Worm (Caenorhabditis elegans) whole organism, L2 larva: ENCODE results near the gene spp-6.

ENCODE experiments used
- C34F6.9 ChIP-seq: fragments of 150-350 bp; optimal IDR thresholded peaks from 2 replicates; lab custom pipeline; 2014; ENCODE audit warnings: missing biosample characterization, missing genetic modification characterization
- F13H6.1 ChIP-seq: sonication (generic microtip); optimal IDR thresholded peaks from 2 replicates; lab custom pipeline; 2016; ENCODE audit warnings: missing genetic modification characterization, missing compliant biosample characterization
- R02D3.7 ChIP-seq: fragments of 150-350 bp; optimal IDR thresholded peaks from 2 replicates; lab custom pipeline; 2014; ENCODE audit warnings: missing biosample characterization, missing genetic modification characterization
- Y55F3AM.14 ChIP-seq: fragments of 200-800 bp; sonication (Bioruptor generic); optimal IDR thresholded peaks from 2 replicates; lab custom pipeline; 2018; ENCODE audit warnings: mild to moderate bottlenecking, missing genetic modification characterization, missing compliant biosample characterization
- ZK546.5 ChIP-seq: sonication (generic microtip); optimal IDR thresholded peaks from 2 replicates; lab custom pipeline; 2017; ENCODE audit warnings: missing biosample characterization, missing genetic modification characterization
- blmp-1 ChIP-seq: sonication (generic microtip); optimal IDR thresholded peaks from 2 replicates; lab custom pipeline; 2017; ENCODE audit warnings: missing genetic modification characterization, mild to moderate bottlenecking, missing compliant biosample characterization, antibody characterized with exemption, moderate library complexity; ENCODE audit not compliant: insufficient read depth
- ceh-82 ChIP-seq: fragments of 150-350 bp; optimal IDR thresholded peaks from 2 replicates; lab custom pipeline; 2014; ENCODE audit warnings: missing biosample characterization, missing genetic modification characterization
- crh-2 ChIP-seq: sonication (generic microtip); optimal IDR thresholded peaks from 2 replicates; lab custom pipeline; 2017; ENCODE audit warnings: missing biosample characterization, missing genetic modification characterization
- egl-27 ChIP-seq: sonication (generic microtip); optimal IDR thresholded peaks from 3 replicates; lab custom pipeline; 2017; ENCODE audit warnings: missing biosample characterization, missing genetic modification reagents, missing genetic modification characterization
- elt-1 ChIP-seq: fragments of 150-350 bp; optimal IDR thresholded peaks from 2 replicates; lab custom pipeline; 2014; ENCODE audit warnings: missing biosample characterization, missing genetic modification characterization
- elt-3 ChIP-seq: sonication (generic microtip); optimal IDR thresholded peaks from 2 replicates; lab custom pipeline; 2017; ENCODE audit warnings: missing biosample characterization, missing genetic modification characterization
- fos-1 ChIP-seq: fragments of 150-350 bp; optimal IDR thresholded peaks from 2 replicates; lab custom pipeline; 2014; ENCODE audit warnings: missing biosample characterization, missing genetic modification characterization
- gmeb-1 ChIP-seq: fragments of 150-350 bp; optimal IDR thresholded peaks from 2 replicates; lab custom pipeline; 2014; ENCODE audit warnings: missing biosample characterization, missing genetic modification characterization
- lin-11 ChIP-seq: fragments of 150-350 bp; sonication (generic microtip); optimal IDR thresholded peaks from 2 replicates; lab custom pipeline; 2014; ENCODE audit warnings: missing biosample characterization, missing genetic modification characterization, inconsistent platforms, mixed read lengths
- lin-13 ChIP-seq: fragments of 150-350 bp; optimal IDR thresholded peaks from 2 replicates; lab custom pipeline; 2014; ENCODE audit warnings: missing biosample characterization, missing genetic modification reagents, missing genetic modification characterization
- lin-39 ChIP-seq: fragments of 150-350 bp; optimal IDR thresholded peaks from 2 replicates; lab custom pipeline; 2014; ENCODE audit warnings: missing biosample characterization, missing genetic modification reagents, missing genetic modification characterization
- lsy-2 ChIP-seq, 2 experiments: fragments of 150-350 bp in 1 of 2; sonication (generic microtip) in 1 of 2; optimal IDR thresholded peaks; 2 replicates each; lab custom pipeline; 2014 to 2017; ENCODE audit warnings: missing biosample characterization in 2 of 2, missing genetic modification characterization in 2 of 2
- mab-5 ChIP-seq: fragments of 150-350 bp; optimal IDR thresholded peaks from 2 replicates; lab custom pipeline; 2014; ENCODE audit warnings: missing biosample characterization, missing genetic modification characterization
- mbf-1 ChIP-seq: sonication (generic microtip); optimal IDR thresholded peaks from 2 replicates; lab custom pipeline; 2017; ENCODE audit warnings: missing biosample characterization, missing genetic modification characterization
- mdl-1 ChIP-seq, 2 experiments: fragments of 150-350 bp in 1 of 2; sonication (generic microtip) in 1 of 2; optimal IDR thresholded peaks; 2 replicates each; lab custom pipeline; 2017; ENCODE audit warnings: missing biosample characterization in 2 of 2, missing genetic modification characterization in 2 of 2
- nhr-10 ChIP-seq: sonication (generic microtip); optimal IDR thresholded peaks from 2 replicates; lab custom pipeline; 2017; ENCODE audit warnings: missing biosample characterization, missing genetic modification characterization
- nhr-129 ChIP-seq: fragments of 150-350 bp; optimal IDR thresholded peaks from 2 replicates; lab custom pipeline; 2014; ENCODE audit warnings: missing biosample characterization, missing genetic modification characterization
- nhr-21 ChIP-seq: fragments of 150-350 bp; optimal IDR thresholded peaks from 2 replicates; lab custom pipeline; 2014; ENCODE audit warnings: missing biosample characterization, missing genetic modification characterization
- nhr-23 ChIP-seq: fragments of 150-350 bp; optimal IDR thresholded peaks from 2 replicates; lab custom pipeline; 2014; ENCODE audit warnings: missing biosample characterization, missing genetic modification reagents, missing genetic modification characterization
- nhr-237 ChIP-seq: fragments of 150-350 bp; optimal IDR thresholded peaks from 2 replicates; lab custom pipeline; 2014; ENCODE audit warnings: missing biosample characterization, missing genetic modification characterization
- nhr-25 ChIP-seq: fragments of 150-350 bp; sonication (generic microtip); optimal IDR thresholded peaks from 3 replicates; lab custom pipeline; 2014; ENCODE audit warnings: missing biosample characterization, missing genetic modification characterization
- nhr-6 ChIP-seq: fragments of 150-350 bp; optimal IDR thresholded peaks from 2 replicates; lab custom pipeline; 2014; ENCODE audit warnings: missing biosample characterization, missing genetic modification characterization
- nhr-77 ChIP-seq: fragments of 150-350 bp; optimal IDR thresholded peaks from 2 replicates; lab custom pipeline; 2014; ENCODE audit warnings: missing biosample characterization, missing genetic modification characterization
- sem-4 ChIP-seq: fragments of 150-350 bp; optimal IDR thresholded peaks from 2 replicates; lab custom pipeline; 2014; ENCODE audit warnings: missing biosample characterization, missing genetic modification reagents, missing genetic modification characterization
- sma-3 ChIP-seq: sonication (generic microtip); optimal IDR thresholded peaks from 2 replicates; lab custom pipeline; 2016; ENCODE audit warnings: missing genetic modification reagents, missing genetic modification characterization, missing compliant biosample characterization
- sma-9 ChIP-seq, 2 experiments: fragments of 150-350 bp in 1 of 2; sonication (generic microtip) in 1 of 2; optimal IDR thresholded peaks; 2 replicates each; lab custom pipeline; 2014 to 2016; ENCODE audit warnings: missing genetic modification characterization in 2 of 2, mild to moderate bottlenecking in 1 of 2, missing biosample characterization in 1 of 2, missing compliant biosample characterization in 1 of 2, missing genetic modification reagents in 1 of 2, moderate library complexity in 1 of 2
- snpc-4 ChIP-seq: fragments of 150-350 bp; optimal IDR thresholded peaks from 2 replicates; lab custom pipeline; 2014; ENCODE audit warnings: missing biosample characterization, missing genetic modification characterization
- unc-39 ChIP-seq: fragments of 150-350 bp; optimal IDR thresholded peaks from 2 replicates; lab custom pipeline; 2014; ENCODE audit warnings: missing biosample characterization, missing genetic modification characterization
- unc-62 ChIP-seq: fragments of 150-350 bp; optimal IDR thresholded peaks from 2 replicates; lab custom pipeline; 2014; ENCODE audit warnings: missing biosample characterization, missing genetic modification reagents, missing genetic modification characterization
- ztf-1 ChIP-seq: fragments of 200-800 bp; sonication (Bioruptor generic); conservative IDR thresholded peaks from 2 replicates; pipeline ENCODE4 v1.3.6; 2022; ENCODE audit warnings: missing genetic modification characterization, missing compliant biosample characterization
- ztf-11 ChIP-seq: sonication (generic microtip); optimal IDR thresholded peaks from 2 replicates; lab custom pipeline; 2017; ENCODE audit warnings: missing biosample characterization, missing genetic modification characterization

The spp-6 gene

ce11 chrX:7318639-7319038 lies 1.5 kb downstream of the spp-6 start, which contains the start of gene spp-4:
spp-4 (minus strand) TSS chrX:7318756.
- peak; percentile 27 for TF ChIP-seq sma-9 (GFP tag; optimal IDR thresholded peaks at IDR 0.05; lab: Kevin White, UChicago)
- no peak for TF ChIP-seq sma-9 (tag; optimal IDR thresholded peaks at IDR 0.05; lab: Kevin White, UChicago)
- no peak for TF ChIP-seq nhr-77
- TF ChIP-seq elt-3 (tag; lab: Kevin White, UChicago): no peak
- no peak for TF ChIP-seq ztf-11
- TF ChIP-seq sem-4 (tag; lab: Kevin White, UChicago): no peak
- TF ChIP-seq fos-1 (tag; lab: Kevin White, UChicago): peak; percentile 3
- no peak for TF ChIP-seq ztf-1 (GFP tag; lab: Robert Waterston, UW)
- TF ChIP-seq snpc-4 (tag; lab: Kevin White, UChicago): no peak

ce11 chrX:7320115-7320711 lies 3.1 kb downstream of the spp-6 start, which contains the start of gene spp-5:
spp-5 (minus strand) TSS chrX:7320354.
- peak; percentile 67 for TF ChIP-seq crh-2 (tag; lab: Kevin White, UChicago)
- peak; percentile 54 for TF ChIP-seq gmeb-1
- peak; percentile 20 for TF ChIP-seq nhr-129 (tag; lab: Kevin White, UChicago)
- peak in 1 of 2 experiments; percentile 1 for TF ChIP-seq lsy-2 (tag; optimal IDR thresholded peaks at IDR 0.05; lab: Kevin White, UChicago)
- TF ChIP-seq sma-9 (GFP tag; optimal IDR thresholded peaks at IDR 0.05; lab: Kevin White, UChicago): peak; percentile 37
- no peak for TF ChIP-seq sma-9 (tag; optimal IDR thresholded peaks at IDR 0.05; lab: Kevin White, UChicago)
- no peak for TF ChIP-seq nhr-23 (tag; lab: Kevin White, UChicago)
- TF ChIP-seq egl-27 (tag; lab: Kevin White, UChicago): no peak
- TF ChIP-seq fos-1 (tag; lab: Kevin White, UChicago): peak; percentile 71
- peak; percentile 65 for TF ChIP-seq F13H6.1 (tag; lab: Kevin White, UChicago)

ce11 chrX:7322323-7322722 lies 5.2 kb downstream of the spp-6 start, which contains the start of gene T08A9.13:
T08A9.13 (minus strand) TSS chrX:7322423.
- TF ChIP-seq C34F6.9: no peak

ce11 chrX:7323604-7324003 lies 6.5 kb downstream of the spp-6 start:
- TF ChIP-seq sem-4 (tag; lab: Kevin White, UChicago) (no peak), mbf-1 (tag; lab: Kevin White, UChicago) (no peak), nhr-129 (tag; lab: Kevin White, UChicago) (peak; percentile 24), nhr-10 (tag; lab: Kevin White, UChicago) (peak; percentile 34), ZK546.5 (no peak), lin-13 (GFP tag; lab: Kevin White, UChicago) (no peak), nhr-23 (tag; lab: Kevin White, UChicago) (no peak), crh-2 (tag; lab: Kevin White, UChicago) (peak; percentile 23), unc-62 (GFP tag; lab: Kevin White, UChicago) (no peak), sma-9 (GFP tag; optimal IDR thresholded peaks at IDR 0.05; lab: Kevin White, UChicago) (peak; percentile 62), sma-9 (tag; optimal IDR thresholded peaks at IDR 0.05; lab: Kevin White, UChicago) (no peak), R02D3.7 (tag; lab: Kevin White, UChicago) (no peak), lsy-2 (tag; optimal IDR thresholded peaks at IDR 0.05; lab: Kevin White, UChicago) (peak in 1 of 2 experiments; percentile 30), gmeb-1 (no peak), lin-11 (no peak), nhr-237 (tag; lab: Kevin White, UChicago) (no peak), F13H6.1 (tag; lab: Kevin White, UChicago) (peak; percentile 39), elt-1 (tag; lab: Kevin White, UChicago) (no peak), mab-5 (tag; lab: Kevin White, UChicago) (no peak), ceh-82 (tag; lab: Kevin White, UChicago) (no peak), sma-3 (GFP tag; lab: Kevin White, UChicago) (peak; percentile 52), mdl-1 (tag; optimal IDR thresholded peaks at IDR 0.05; lab: Kevin White, UChicago) (no peak), fos-1 (tag; lab: Kevin White, UChicago) (peak; percentile 25), Y55F3AM.14 (GFP tag; lab: Kevin White, UChicago) (no peak), lin-39 (tag; lab: Kevin White, UChicago) (no peak), nhr-21 (tag; lab: Kevin White, UChicago) (peak; percentile 53), blmp-1 (tag; lab: Kevin White, UChicago) (no peak), elt-3 (tag; lab: Kevin White, UChicago) (no peak), nhr-25 (tag; lab: Kevin White, UChicago) (no peak), ztf-1 (GFP tag; lab: Robert Waterston, UW) (no peak), nhr-6 (tag; lab: Kevin White, UChicago) (no peak), unc-39 (tag; lab: Kevin White, UChicago) (no peak)
